Worm (Caenorhabditis elegans) whole organism, dauer: ENCODE results near the gene nhr-67.

Source experiments
- unc-62 ChIP-seq: sonication (generic microtip); optimal IDR thresholded peaks from 2 replicates; lab custom pipeline; 2017; ENCODE audit warnings: missing biosample characterization, missing genetic modification reagents, missing genetic modification characterization

The nhr-67 gene

ce11 chrIV:11169652-11170051, at the start of gene nhr-67:
Gene nhr-67 (plus strand): TSS chrIV:11169748.
- no peak for TF ChIP-seq unc-62 (GFP tag; lab: Kevin White, UChicago)

ce11 chrIV:11119972-11120562, 49.5 kb upstream of the nhr-67 start:
- TF ChIP-seq unc-62 (GFP tag; lab: Kevin White, UChicago), result no peak

DNA sequence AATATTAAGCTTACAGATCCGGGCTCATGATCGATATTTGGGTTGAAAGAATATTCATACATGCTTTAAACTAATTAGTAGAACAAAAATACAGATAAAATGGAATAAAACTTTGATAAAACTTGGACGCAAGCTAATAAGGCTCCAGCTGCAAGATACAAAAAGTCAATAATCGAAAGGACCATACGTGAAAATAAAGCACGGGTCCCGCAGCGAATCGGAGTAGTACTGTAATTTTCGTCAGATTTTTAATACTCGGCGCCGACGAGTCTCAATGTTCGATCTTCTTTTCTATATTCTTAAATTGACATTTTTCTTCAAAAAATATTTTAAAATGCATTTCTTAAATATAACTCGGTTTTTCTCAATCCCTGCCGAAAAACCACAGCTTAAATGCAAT, 44.9 kb upstream of the nhr-67 start, which contains the start of gene spo-11:
Gene spo-11 (minus strand): TSS at position 189 of the 400 bp plus-strand sequence.
- TF ChIP-seq unc-62 (GFP tag; lab: Kevin White, UChicago), result no peak

- no peak for TF ChIP-seq unc-62 (GFP tag; lab: Kevin White, UChicago)
Observed at ce11 chrIV:11125200-11125599, 44.3 kb upstream of the nhr-67 start.

DNA sequence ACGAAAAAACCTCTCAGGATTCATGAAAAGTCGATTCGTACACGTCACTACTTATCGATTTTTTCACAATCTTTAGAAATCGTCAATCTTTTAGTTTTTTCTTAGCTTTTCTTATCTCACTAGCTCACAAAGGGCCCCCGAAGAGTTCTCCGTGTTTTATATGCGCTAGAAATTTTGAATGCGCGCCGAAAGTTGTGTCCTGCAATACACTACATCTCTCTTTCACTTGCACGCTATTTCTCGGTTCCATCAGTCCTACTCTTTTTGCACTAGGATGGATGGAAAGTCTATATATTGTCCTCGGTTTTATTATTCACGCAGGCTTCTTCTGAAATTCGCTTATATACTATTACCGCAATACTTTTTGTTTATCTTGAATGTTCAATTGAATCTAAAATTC, 43.9 kb upstream of the nhr-67 start:
- TF ChIP-seq unc-62 (GFP tag; lab: Kevin White, UChicago), result no peak

DNA sequence TGAATTAATAATTGTTTCAGACTA, 43.7 kb upstream of the nhr-67 start, which contains the start of gene swsn-4:
Gene swsn-4 (plus strand): TSS at position 21 of the 24 bp plus-strand sequence.
- TF ChIP-seq unc-62 (GFP tag; lab: Kevin White, UChicago), result no peak

DNA sequence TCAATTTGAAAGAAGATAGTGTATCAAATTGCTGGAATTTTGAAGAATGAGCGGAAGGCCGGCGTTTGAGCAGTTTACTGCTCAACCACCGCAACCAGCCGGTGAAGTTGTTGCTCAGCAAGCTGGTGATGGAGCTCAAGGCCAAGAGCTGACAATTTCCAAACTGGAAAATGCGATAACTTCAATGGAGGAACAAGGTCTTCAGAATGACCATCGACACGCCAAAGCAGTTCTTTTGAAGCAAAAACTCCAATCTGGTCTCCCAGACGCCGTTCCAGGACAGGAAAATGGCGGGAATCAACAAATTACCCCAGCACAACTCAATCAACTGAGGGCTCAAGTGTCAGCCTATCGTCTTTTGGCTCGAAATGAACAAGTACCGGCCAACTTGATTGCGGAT, 43.5 kb upstream of the nhr-67 start:
- TF ChIP-seq unc-62 (GFP tag; lab: Kevin White, UChicago), result no peak

DNA sequence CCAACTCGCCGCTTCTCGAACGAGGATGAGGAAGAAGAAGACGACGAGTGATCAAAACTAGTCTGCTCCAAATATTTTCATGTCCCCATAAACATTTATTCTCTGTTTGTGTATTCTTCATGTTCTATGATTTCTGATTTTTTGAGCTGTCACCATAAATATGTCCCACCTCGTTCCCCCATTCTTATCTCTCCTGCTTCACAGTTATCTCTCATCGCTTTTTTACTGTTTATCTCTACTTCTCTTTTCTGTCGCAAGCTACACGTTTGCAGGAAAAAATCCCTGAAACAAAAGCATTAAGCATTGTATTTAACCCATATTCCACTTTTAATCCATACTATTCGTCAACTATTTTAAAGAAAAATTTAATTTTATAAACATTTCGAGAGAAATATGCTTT, 38.8 kb upstream of the nhr-67 start:
- no peak for TF ChIP-seq unc-62 (GFP tag; lab: Kevin White, UChicago)

- TF ChIP-seq unc-62 (GFP tag; lab: Kevin White, UChicago), result no peak
Observed at ce11 chrIV:11131268-11131667, 38.3 kb upstream of the nhr-67 start, which contains the start of gene ard-1. Gene ard-1 (plus strand): TSS chrIV:11131279.

ce11 chrIV:11142314-11143227, 27.0 kb upstream of the nhr-67 start, which contains the start of gene skih-2:
Gene skih-2 (minus strand): TSS chrIV:11142364.
- TF ChIP-seq unc-62 (GFP tag; lab: Kevin White, UChicago), result no peak

DNA sequence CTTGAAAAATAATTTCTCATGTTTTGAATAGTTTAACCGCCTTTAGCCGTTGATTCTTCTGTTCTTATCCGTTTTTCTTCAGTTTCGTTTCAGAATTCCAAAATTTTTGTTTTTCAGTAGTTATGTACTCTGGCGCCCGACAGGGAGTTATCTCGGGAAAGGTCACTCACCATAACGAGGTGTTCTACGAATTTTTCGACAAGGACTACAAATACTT, 26.4 kb upstream of the nhr-67 start, which contains the start of gene F01G4.4:
Gene F01G4.4 (plus strand): TSS at position 118 of the 217 bp plus-strand sequence.
- TF ChIP-seq unc-62 (GFP tag; lab: Kevin White, UChicago), result no peak

ce11 chrIV:11145929-11146339, 23.6 kb upstream of the nhr-67 start:
- TF ChIP-seq unc-62 (GFP tag; lab: Kevin White, UChicago), result no peak

ce11 chrIV:11146492-11146891, 23.1 kb upstream of the nhr-67 start:
- no peak for TF ChIP-seq unc-62 (GFP tag; lab: Kevin White, UChicago)

DNA sequence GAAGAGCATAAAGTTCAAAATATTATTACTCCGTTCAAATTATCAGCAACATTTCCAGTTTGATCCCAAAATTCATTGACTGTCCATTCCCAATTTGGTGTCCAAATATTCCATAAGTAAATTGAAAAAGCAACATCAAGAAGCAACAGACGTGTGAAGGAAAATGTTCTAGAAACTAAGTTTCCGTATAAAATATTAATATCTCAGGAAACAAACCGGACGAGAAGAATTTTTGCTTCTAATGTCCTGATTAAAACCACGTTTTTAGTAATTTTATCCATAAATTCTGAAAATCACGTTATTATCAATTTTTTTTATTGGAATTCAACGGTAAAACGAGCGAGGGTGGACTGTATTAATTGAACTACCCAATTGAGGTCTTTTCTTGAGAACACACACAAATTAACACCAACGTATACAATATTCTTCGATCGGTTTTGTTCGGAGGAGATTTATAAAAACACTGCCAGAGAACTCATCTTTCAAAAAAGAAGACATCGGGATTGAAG, 22.5 kb upstream of the nhr-67 start, which contains the start of gene pigq-1:
Gene pigq-1 (minus strand): TSS at position 286 of the 509 bp plus-strand sequence.
- no peak for TF ChIP-seq unc-62 (GFP tag; lab: Kevin White, UChicago)

ce11 chrIV:11148788-11149366, 20.7 kb upstream of the nhr-67 start:
- no peak for TF ChIP-seq unc-62 (GFP tag; lab: Kevin White, UChicago)

ce11 chrIV:11149454-11150163, 19.9 kb upstream of the nhr-67 start, which contains the start of the genes F01G4.6 and pfd-1:
Gene F01G4.6 (minus strand): TSS chrIV:11149504.
Gene pfd-1 (plus strand): TSS chrIV:11150113.
- peak; percentile 13 for TF ChIP-seq unc-62 (GFP tag; lab: Kevin White, UChicago)
